Fruit fly (Drosophila melanogaster) whole organism, wandering third instar larva: ENCODE data around the gene BBS5.

Source experiments
- CG9705 ChIP-seq: fragments of 200-800 bp; sonication (Bioruptor generic); optimal IDR thresholded peaks from 2 replicates; lab custom pipeline; 2018; ENCODE audit warnings: missing biosample characterization, mild to moderate bottlenecking, missing genetic modification characterization
- Dfd ChIP-seq: fragments of >200 bp; optimal IDR thresholded peaks from 2 replicates; lab custom pipeline; 2017; ENCODE audit warnings: missing biosample characterization, missing genetic modification characterization
- GATAd ChIP-seq: sonication (Bioruptor generic); optimal IDR thresholded peaks from 2 replicates; lab custom pipeline; 2016; ENCODE audit warnings: missing biosample characterization, missing genetic modification characterization
- Hr78 ChIP-seq: fragments of >200 bp; optimal IDR thresholded peaks from 2 replicates; lab custom pipeline; 2017; ENCODE audit warnings: missing biosample characterization, missing genetic modification characterization
- OdsH ChIP-seq: fragments of 200-800 bp; sonication (Bioruptor generic); optimal IDR thresholded peaks from 2 replicates; lab custom pipeline; 2016; ENCODE audit warnings: missing biosample characterization, mild to moderate bottlenecking, missing genetic modification characterization
- br ChIP-seq: fragments of 200-800 bp; sonication (Bioruptor generic); optimal IDR thresholded peaks from 2 replicates; lab custom pipeline; 2016; ENCODE audit warnings: missing biosample characterization, missing genetic modification characterization
- dsf ChIP-seq: sonication (Bioruptor generic); optimal IDR thresholded peaks from 2 replicates; lab custom pipeline; 2016; ENCODE audit warnings: missing biosample characterization, missing genetic modification characterization, borderline replicate concordance
- foxo ChIP-seq, 2 experiments: fragments of 200-800 bp; sonication (Bioruptor generic); optimal IDR thresholded peaks; 2 replicates in 1 of 2; 3 replicates in 1 of 2; lab custom pipeline; 2016 to 2017; ENCODE audit warnings: missing biosample characterization in 2 of 2, missing genetic modification characterization in 2 of 2
- h ChIP-seq: fragments of 200-800 bp; sonication (Bioruptor generic); optimal IDR thresholded peaks from 3 replicates; lab custom pipeline; 2016; ENCODE audit warnings: missing biosample characterization, mild to moderate bottlenecking, missing genetic modification characterization
- jim ChIP-seq: fragments of 175-275, 200-325 bp; sonication (Bioruptor generic); optimal IDR thresholded peaks from 2 replicates; lab custom pipeline; 2016; ENCODE audit warnings: missing biosample characterization, mild to moderate bottlenecking, missing genetic modification characterization
- pan ChIP-seq: fragments of >200 bp; optimal IDR thresholded peaks from 2 replicates; lab custom pipeline; 2017
- psq ChIP-seq: fragments of 200-800 bp; sonication (Bioruptor generic); optimal IDR thresholded peaks from 3 replicates; lab custom pipeline; 2017; ENCODE audit warnings: missing biosample characterization, mild to moderate bottlenecking, missing genetic modification characterization, moderate library complexity
- sage ChIP-seq: fragments of 200-800 bp; sonication (Bioruptor generic); optimal IDR thresholded peaks from 2 replicates; lab custom pipeline; 2016; ENCODE audit warnings: missing biosample characterization, mild to moderate bottlenecking, missing genetic modification characterization

dm6 chr3R:4806318-4806757 lies 9.8 kb upstream of the BBS5 start:
- TF ChIP-seq jim (GFP tag; lab: Kevin White, UChicago) (no peak), psq (GFP tag; lab: Kevin White, UChicago) (peak; percentile 69), OdsH (peak; percentile 42), GATAd (GFP tag; lab: Kevin White, UChicago) (no peak), sage (GFP tag; lab: Kevin White, UChicago) (peak; percentile 66), br (GFP tag; lab: Kevin White, UChicago) (peak; percentile 4), dsf (GFP tag; lab: Kevin White, UChicago) (peak; percentile 49), pan (lab: Kevin White, UChicago) (no peak), CG9705 (GFP tag; lab: Kevin White, UChicago) (no peak), Hr78 (GFP tag; lab: Kevin White, UChicago) (no peak), foxo (GFP tag; optimal IDR thresholded peaks at IDR 0.05; lab: Kevin White, UChicago) (peak; percentile 12 to 63), Dfd (no peak), h (GFP tag; lab: Kevin White, UChicago) (peak; percentile 74)
